Worm (Caenorhabditis elegans): ENCODE results near the gene apb-1.
A peak's percentile ranks its signal among the peaks of the same experiment; 100 is the strongest.

apb-1 gene

ce11 chrIII:2535122-2535521 lies 61.7 kb downstream of the apb-1 start (continued):
- TF ChIP-seq F37D6.2 (tag; optimal IDR thresholded peaks at IDR 0.05) (peak; percentile 52), R02D3.7 (tag; optimal IDR thresholded peaks at IDR 0.05) (no peak), F49E8.2 (tag; optimal IDR thresholded peaks at IDR 0.05; ENCODE audit: borderline replicate concordance) (no peak), egl-43 (GFP tag; IDR thresholded peaks at IDR 0.05) (no peak), ztf-11 (tag; optimal IDR thresholded peaks at IDR 0.05) (no peak), snpc-4 (tag; optimal IDR thresholded peaks at IDR 0.05) (no peak), ceh-44 (GFP tag; IDR thresholded peaks at IDR 0.05) (peak; percentile 25; the same call in 1 of the 2 replicates), lim-7 (GFP tag; IDR thresholded peaks at IDR 0.05) (no peak), nhr-10 (tag; optimal IDR thresholded peaks at IDR 0.05) (no peak), mep-1 (tag; optimal IDR thresholded peaks at IDR 0.05) (peak; percentile 60), D1046.2 (GFP tag; IDR thresholded peaks at IDR 0.05) (no peak), nhr-102 (tag; optimal IDR thresholded peaks at IDR 0.05) (no peak), nhr-6 (tag; optimal IDR thresholded peaks at IDR 0.05) (no peak), pha-4 (GFP tag; IDR thresholded peaks at IDR 0.05) (no peak; the same call in 1 of the 2 replicates), pha-4 (tag; optimal IDR thresholded peaks at IDR 0.05) (no peak), tra-1 (GFP tag; IDR thresholded peaks at IDR 0.05) (no peak), F10B5.3 (tag; optimal IDR thresholded peaks at IDR 0.05) (no peak), unc-39 (tag; optimal IDR thresholded peaks at IDR 0.05) (no peak), fkh-10 (GFP tag; optimal IDR thresholded peaks at IDR 0.05) (peak; percentile 57), unc-62 (GFP tag; optimal IDR thresholded peaks at IDR 0.05 in 1 of 2) (peak in 1 of 2 experiments; percentile 25), unc-62 (tag; optimal IDR thresholded peaks at IDR 0.05) (no peak), Y5F2A.4 (GFP tag; optimal IDR thresholded peaks at IDR 0.05) (no peak), skn-1 (tag; optimal IDR thresholded peaks at IDR 0.05) (no peak), php-3 (GFP tag; IDR thresholded peaks at IDR 0.05) (no peak), nhr-28 (tag; optimal IDR thresholded peaks at IDR 0.05) (no peak), saeg-2 (GFP tag; IDR thresholded peaks at IDR 0.05) (no peak), Y48G9A.11 (GFP tag; IDR thresholded peaks at IDR 0.05) (no peak), nhr-76 (tag; optimal IDR thresholded peaks at IDR 0.05) (no peak), ceh-28 (tag; optimal IDR thresholded peaks at IDR 0.05) (no peak), duxl-1 (tag; optimal IDR thresholded peaks at IDR 0.05; ENCODE audit: poor library complexity) (no peak), nhr-41 (GFP tag; IDR thresholded peaks at IDR 0.05) (no peak), ctbp-1 (GFP tag; IDR thresholded peaks at IDR 0.05) (no peak), lir-3 (tag; optimal IDR thresholded peaks at IDR 0.05) (no peak), T20F7.1 (GFP tag; optimal IDR thresholded peaks at IDR 0.05) (no peak), dve-1 (tag; optimal IDR thresholded peaks at IDR 0.05; ENCODE audit: insufficient read depth) (no peak), spr-1 (tag; optimal IDR thresholded peaks at IDR 0.05) (no peak), zag-1 (tag; optimal IDR thresholded peaks at IDR 0.05) (no peak), F44E2.7 (GFP tag; IDR thresholded peaks at IDR 0.05) (no peak), hmg-1.1 (GFP tag; IDR thresholded peaks at IDR 0.05) (peak; percentile 59), dpl-1 (GFP tag; optimal IDR thresholded peaks at IDR 0.05) (no peak), arid-1 (GFP tag; conservative IDR thresholded peaks at IDR 0.05) (no peak), vab-7 (GFP tag; IDR thresholded peaks at IDR 0.05) (no peak), set-16 (GFP tag; IDR thresholded peaks at IDR 0.05) (peak; percentile 93), zfp-2 (tag; optimal IDR thresholded peaks at IDR 0.05) (no peak), tag-97 (GFP tag; IDR thresholded peaks at IDR 0.05) (no peak), attf-4 (tag; optimal IDR thresholded peaks at IDR 0.05) (no peak), F26F4.8 (GFP tag; conservative IDR thresholded peaks at IDR 0.05) (no peak), daf-12 (tag; optimal IDR thresholded peaks at IDR 0.05) (no peak), nhr-11 (tag; optimal IDR thresholded peaks at IDR 0.05) (no peak), T26A8.4 (GFP tag; IDR thresholded peaks at IDR 0.05) (no peak), daf-8 (GFP tag; IDR thresholded peaks at IDR 0.05) (no peak), gei-8 (GFP tag; optimal IDR thresholded peaks at IDR 0.05) (no peak), nhr-77 (tag; optimal IDR thresholded peaks at IDR 0.05) (no peak), mdt-29 (GFP tag; IDR thresholded peaks at IDR 0.05) (0 out of 2 replicates have a peak, but pooled peaks have one; percentile 24)
